Fruit fly (Drosophila melanogaster): ENCODE data around the gene CG12541.

Gene CG12541

dm6 chrX:7102013-7102520 is 36.2 kb upstream of the CG12541 start, which contains the start of gene CG4615 (continued):
- TF ChIP-seq E2f2 (GFP tag; IDR thresholded peaks at IDR 0.05) (peak; percentile 59), Fer3 (tag; optimal IDR thresholded peaks at IDR 0.05) (peak; percentile 2), unc-4 (GFP tag; IDR thresholded peaks at IDR 0.05; ENCODE audit: partially characterized antibody) (peak; percentile 92), ftz-f1 (GFP tag; optimal IDR thresholded peaks at IDR 0.05) (peak; percentile 1), nau (GFP tag; optimal IDR thresholded peaks at IDR 0.05) (no peak), Dp (GFP tag; optimal IDR thresholded peaks at IDR 0.05) (peak; percentile 50), chm (GFP tag; IDR thresholded peaks at IDR 0.05) (peak; percentile 11; the same call in 1 of the 2 replicates), so (GFP tag; IDR thresholded peaks at IDR 0.05) (no peak), hbn (GFP tag; IDR thresholded peaks at IDR 0.05; ENCODE audit: partially characterized antibody) (peak; percentile 85), row (GFP tag; IDR thresholded peaks at IDR 0.05) (peak; percentile 52), gcm (GFP tag; optimal IDR thresholded peaks at IDR 0.05) (no peak), CG2129 (GFP tag; IDR thresholded peaks at IDR 0.05; ENCODE audit: partially characterized antibody) (peak; percentile 69), CG6813 (GFP tag; optimal IDR thresholded peaks at IDR 0.05) (no peak), Ets97D (GFP tag; optimal IDR thresholded peaks at IDR 0.05) (peak; percentile 44), CG5245 (GFP tag; optimal IDR thresholded peaks at IDR 0.05) (no peak), Deaf1 (tag; optimal IDR thresholded peaks at IDR 0.05) (no peak), CG12769 (tag; optimal IDR thresholded peaks at IDR 0.05) (no peak), wor (GFP tag; IDR thresholded peaks at IDR 0.05) (0 out of 2 replicates have a peak, but pooled peaks have one; percentile 2), dimm (GFP tag; IDR thresholded peaks at IDR 0.05) (no peak), CG31224 (GFP tag; IDR thresholded peaks at IDR 0.05) (peak; percentile 34; the same call in 1 of the 2 replicates), CG6254 (GFP tag; optimal IDR thresholded peaks at IDR 0.05) (no peak), CG15514 (GFP tag; optimal IDR thresholded peaks at IDR 0.05) (peak; percentile 54), mam (GFP tag; optimal IDR thresholded peaks at IDR 0.05) (peak; percentile 1), TFAM (GFP tag; optimal IDR thresholded peaks at IDR 0.05) (no peak), vnd (GFP tag; IDR thresholded peaks at IDR 0.05; ENCODE audit: partially characterized antibody) (peak; percentile 77), mld (GFP tag; IDR thresholded peaks at IDR 0.05; ENCODE audit: partially characterized antibody) (peak; percentile 76; the same call in 2 of the 3 replicates), ranshi (GFP tag; IDR thresholded peaks at IDR 0.05) (0 out of 2 replicates have a peak, but pooled peaks have one; percentile 26), pzg (GFP tag; optimal IDR thresholded peaks at IDR 0.05) (peak; percentile 64), CG32532 (GFP tag; IDR thresholded peaks at IDR 0.05) (peak; percentile 73), CG6689 (GFP tag; IDR thresholded peaks at IDR 0.05) (no peak), Dbx (GFP tag; IDR thresholded peaks at IDR 0.05) (peak; percentile 7; the same call in 1 of the 3 replicates), CG9797 (GFP tag; optimal IDR thresholded peaks at IDR 0.05) (peak; percentile 15), Gug (GFP tag; IDR thresholded peaks at IDR 0.05) (peak; percentile 74), Camta (GFP tag; optimal IDR thresholded peaks at IDR 0.05) (no peak), CG14860 (GFP tag; IDR thresholded peaks at IDR 0.05; ENCODE audit: partially characterized antibody) (peak; percentile 70; the same call in 2 of the 3 replicates), Adf1 (GFP tag; IDR thresholded peaks at IDR 0.05) (peak; percentile 9; the same call in 1 of the 2 replicates), HHEX (GFP tag; optimal IDR thresholded peaks at IDR 0.05) (no peak), zfh1 (GFP tag; IDR thresholded peaks at IDR 0.05) (peak; percentile 73; the same call in 2 of the 3 replicates), ci (GFP tag; IDR thresholded peaks at IDR 0.05) (peak; percentile 78), CG1603 (tag; optimal IDR thresholded peaks at IDR 0.05) (peak; percentile 25), CG6272 (GFP tag; IDR thresholded peaks at IDR 0.05) (peak; percentile 56), D19A (tag; optimal IDR thresholded peaks at IDR 0.05) (no peak), dati (GFP tag; IDR thresholded peaks at IDR 0.05) (no peak), Opbp (GFP tag; IDR thresholded peaks at IDR 0.05; ENCODE audit: partially characterized antibody) (peak; percentile 92), dan (GFP tag; IDR thresholded peaks at IDR 0.05) (no peak), CG12299 (tag; optimal IDR thresholded peaks at IDR 0.05) (no peak), CG42726 (GFP tag; IDR thresholded peaks at IDR 0.05; ENCODE audit: partially characterized antibody) (peak; percentile 88), amos (GFP tag; IDR thresholded peaks at IDR 0.05; ENCODE audit: partially characterized antibody) (peak; percentile 92), Bgb (GFP tag; IDR thresholded peaks at IDR 0.05; ENCODE audit: partially characterized antibody) (peak; percentile 95)

All from whole organism, embryonic.